Worm (Caenorhabditis elegans): Measurements from ENCODE around the gene glc-3.

Gene glc-3

DNA sequence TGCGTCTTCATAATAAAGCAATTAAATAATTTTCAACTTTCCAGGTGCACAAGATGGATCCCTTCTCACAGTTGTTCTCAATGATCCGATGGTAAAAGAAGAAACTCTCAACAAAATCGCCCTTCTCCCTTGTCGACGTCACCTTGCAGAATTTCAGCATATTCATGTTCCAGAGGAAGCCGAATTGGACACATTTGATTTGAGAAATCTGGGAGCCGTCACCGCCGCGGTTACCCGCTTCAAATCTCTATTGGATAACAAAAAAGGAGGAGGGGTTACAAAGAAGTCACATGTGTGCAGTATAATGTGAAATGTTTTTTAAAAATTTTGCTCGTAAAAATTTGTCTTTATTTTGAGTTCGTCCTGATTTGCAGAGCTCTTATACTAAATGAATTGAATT, 49.2 kb upstream of the glc-3 start (continued):
- TF ChIP-seq sea-2 (GFP tag; IDR thresholded peaks at IDR 0.05) (no peak), T26A5.8 (tag; optimal IDR thresholded peaks at IDR 0.05) (no peak), cebp-2 (GFP tag; IDR thresholded peaks at IDR 0.05) (0 out of 2 replicates have a peak, but pooled peaks have one; percentile 70), T07F8.4 (tag; optimal IDR thresholded peaks at IDR 0.05) (no peak), mel-28 (tag; optimal IDR thresholded peaks at IDR 0.05; ENCODE audit: borderline replicate concordance) (no peak), nhr-120 (GFP tag; IDR thresholded peaks at IDR 0.05) (no peak), hrde-1 (tag; optimal IDR thresholded peaks at IDR 0.05; ENCODE audit: borderline replicate concordance) (no peak), sdz-38 (tag; optimal IDR thresholded peaks at IDR 0.05) (no peak), mes-4 (tag; optimal IDR thresholded peaks at IDR 0.05) (no peak), nhr-80 (tag; optimal IDR thresholded peaks at IDR 0.05) (no peak), nhr-179 (tag; optimal IDR thresholded peaks at IDR 0.05) (no peak), K11D2.4 (GFP tag; IDR thresholded peaks at IDR 0.05) (no peak), B0035.1 (tag; optimal IDR thresholded peaks at IDR 0.05) (no peak), lag-1 (GFP tag; IDR thresholded peaks at IDR 0.05) (no peak), ztf-6 (GFP tag; IDR thresholded peaks at IDR 0.05) (no peak), madf-6 (GFP tag; IDR thresholded peaks at IDR 0.05) (peak; percentile 43; the same call in 1 of the 2 replicates), Y95B8A.8 (GFP tag; IDR thresholded peaks at IDR 0.05) (0 out of 2 replicates have a peak, but pooled peaks have one; percentile 58), dpl-1 (GFP tag; optimal IDR thresholded peaks at IDR 0.05) (no peak), unc-62 (GFP tag; optimal IDR thresholded peaks at IDR 0.05) (no peak), lin-54 (GFP tag; optimal IDR thresholded peaks at IDR 0.05) (peak; percentile 35), K12H6.12 (tag; optimal IDR thresholded peaks at IDR 0.05) (no peak), egrh-3 (GFP tag; IDR thresholded peaks at IDR 0.05) (no peak), Y53G8AR.9 (GFP tag; conservative IDR thresholded peaks at IDR 0.05) (peak; percentile 54; the same call in 1 of the 2 replicates), egl-18 (GFP tag; IDR thresholded peaks at IDR 0.05) (no peak), attf-5 (GFP tag; optimal IDR thresholded peaks at IDR 0.05) (no peak), rpc-1 (optimal IDR thresholded peaks at IDR 0.05) (no peak), rpc-1 (tag; optimal IDR thresholded peaks at IDR 0.05) (no peak), ceh-91 (GFP tag; IDR thresholded peaks at IDR 0.05) (no peak), ZK185.1 (tag; optimal IDR thresholded peaks at IDR 0.05; ENCODE audit: poor library complexity, severe bottlenecking) (no peak), mxl-1 (tag; optimal IDR thresholded peaks at IDR 0.05) (no peak), let-607 (tag; optimal IDR thresholded peaks at IDR 0.05) (peak in 1 of 2 experiments; percentile 28), fkh-3 (tag; optimal IDR thresholded peaks at IDR 0.05) (no peak), pbrm-1 (GFP tag; IDR thresholded peaks at IDR 0.05) (peak; percentile 23; the same call in 1 of the 2 replicates), chd-7 (tag; optimal IDR thresholded peaks at IDR 0.05) (peak; percentile 22)

DNA sequence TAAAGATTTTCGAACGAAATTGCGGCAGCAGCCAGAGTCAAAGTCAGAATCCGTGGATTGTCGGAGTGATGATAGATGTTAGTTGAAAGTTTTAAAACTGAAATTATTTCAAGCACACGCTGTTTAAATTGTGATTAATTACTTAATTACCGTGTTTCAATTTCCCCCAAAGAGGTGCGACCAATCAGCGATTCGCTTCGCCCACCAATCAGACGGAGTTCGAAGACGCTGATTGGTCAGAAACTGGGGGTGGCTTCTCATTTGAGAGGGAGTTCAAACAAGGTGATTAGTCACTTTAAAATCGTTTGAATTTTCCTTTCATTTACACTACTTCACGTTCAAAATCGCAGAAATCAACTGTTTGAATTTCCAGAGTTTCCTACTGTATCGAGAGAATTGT, 46.0 kb upstream of the glc-3 start:
- TF ChIP-seq madf-3 (GFP tag; IDR thresholded peaks at IDR 0.05) (no peak), nfyb-1 (GFP tag; IDR thresholded peaks at IDR 0.05) (no peak), him-1 (tag; optimal IDR thresholded peaks at IDR 0.05) (no peak), hmg-1.2 (GFP tag; IDR thresholded peaks at IDR 0.05) (no peak), ztf-22 (GFP tag; optimal IDR thresholded peaks at IDR 0.05) (no peak), dox-1 (GFP tag; IDR thresholded peaks at IDR 0.05) (no peak), ztf-6 (GFP tag; IDR thresholded peaks at IDR 0.05) (no peak), ztf-25 (GFP tag; IDR thresholded peaks at IDR 0.05) (no peak), mes-4 (tag; optimal IDR thresholded peaks at IDR 0.05) (no peak), F10E7.11 (tag; optimal IDR thresholded peaks at IDR 0.05) (no peak)

All from whole organism, young adult.